Fruit fly (Drosophila melanogaster) whole organism, embryonic: ENCODE results near the gene Helz.

Source experiments
- Blimp-1 ChIP-seq: fragments of 200-800 bp; sonication (Bioruptor generic); optimal IDR thresholded peaks from 3 replicates; lab custom pipeline; 2018; ENCODE audit warnings: missing biosample characterization, missing genetic modification characterization, mild to moderate bottlenecking, moderate library complexity, missing genetic modification reagents
- CG10321 ChIP-seq: fragments of 200-800 bp; sonication (Bioruptor generic); IDR thresholded peaks from 2 replicates; pipeline ENCODE4 v1.3.6; 2022; ENCODE audit warnings: missing biosample characterization, missing genetic modification characterization
- CG11456 ChIP-seq: fragments of 200-800 bp; sonication (Bioruptor generic); IDR thresholded peaks from 3 replicates; pipeline ENCODE4 v1.3.6; 2022; ENCODE audit warnings: missing biosample characterization, missing genetic modification characterization
- CG11696 ChIP-seq: fragments of 200-800 bp; sonication (Bioruptor generic); IDR thresholded peaks from 2 replicates; pipeline ENCODE4 v1.3.6; 2022; ENCODE audit warnings: missing biosample characterization, missing genetic modification characterization
- CG12236 ChIP-seq: fragments of 200-800 bp; sonication (Bioruptor generic); optimal IDR thresholded peaks from 2 replicates; lab custom pipeline; 2016; ENCODE audit warnings: missing biosample characterization, missing genetic modification characterization
- CG12299 ChIP-seq: fragments of 200-800 bp; sonication (Bioruptor generic); optimal IDR thresholded peaks from 2 replicates; lab custom pipeline; 2018; ENCODE audit warnings: missing biosample characterization, mild to moderate bottlenecking, missing genetic modification characterization
- CG1603 ChIP-seq: fragments of 200-800 bp; sonication (Bioruptor generic); optimal IDR thresholded peaks from 2 replicates; lab custom pipeline; 2019; ENCODE audit warnings: missing biosample characterization, mild to moderate bottlenecking, missing genetic modification characterization, moderate library complexity
- CG17829 ChIP-seq: fragments of 200-800 bp; optimal IDR thresholded peaks from 2 replicates; lab custom pipeline; 2019; ENCODE audit warnings: missing biosample characterization, mild to moderate bottlenecking, missing genetic modification characterization, moderate library complexity
- CG1792 ChIP-seq: fragments of 200-800 bp; sonication (Bioruptor generic); optimal IDR thresholded peaks from 2 replicates; lab custom pipeline; 2016; ENCODE audit warnings: missing biosample characterization, missing genetic modification characterization
- CG2120 ChIP-seq: fragments of 200-800 bp; sonication (Bioruptor generic); optimal IDR thresholded peaks from 3 replicates; lab custom pipeline; 2016; ENCODE audit warnings: missing biosample characterization, missing genetic modification characterization
- CG31365 ChIP-seq: fragments of 200-800 bp; sonication (Bioruptor generic); optimal IDR thresholded peaks from 2 replicates; lab custom pipeline; 2018; ENCODE audit warnings: missing biosample characterization, mild to moderate bottlenecking, missing genetic modification characterization
- CG3726 ChIP-seq: fragments of 200-800 bp; sonication (Bioruptor generic); IDR thresholded peaks from 3 replicates; pipeline ENCODE4, ENCODE4 v1.3.6; 2022; ENCODE audit warnings: missing biosample characterization, missing genetic modification characterization
- CG3995 ChIP-seq: fragments of 200-800 bp; sonication (Bioruptor generic); optimal IDR thresholded peaks from 3 replicates; lab custom pipeline; 2016; ENCODE audit warnings: missing biosample characterization, missing genetic modification characterization
- CG4730 ChIP-seq: fragments of 200-800 bp; sonication (Bioruptor generic); IDR thresholded peaks from 2 replicates; pipeline ENCODE4 v1.3.6; 2022; ENCODE audit warnings: missing biosample characterization, missing genetic modification characterization
- CG6175 ChIP-seq: fragments of 200-800 bp; sonication (Bioruptor generic); IDR thresholded peaks from 3 replicates; pipeline ENCODE4 v1.3.6; 2022; ENCODE audit warnings: missing biosample characterization, missing genetic modification characterization
- CG6689 ChIP-seq: fragments of 200-800 bp; sonication (Bioruptor generic); IDR thresholded peaks from 2 replicates; pipeline ENCODE4 v1.3.6; 2022; ENCODE audit warnings: missing biosample characterization, missing genetic modification characterization
- CG6854 ChIP-seq: fragments of 200-800 bp; sonication (Bioruptor generic); optimal IDR thresholded peaks from 3 replicates; lab custom pipeline; 2017; ENCODE audit warnings: missing biosample characterization, mild to moderate bottlenecking, missing genetic modification characterization
- CG7556 ChIP-seq: fragments of 200-800 bp; sonication (Bioruptor generic); optimal IDR thresholded peaks from 2 replicates; lab custom pipeline; 2017; ENCODE audit warnings: missing biosample characterization, mild to moderate bottlenecking, missing genetic modification characterization
- CG8290 ChIP-seq, 3 experiments: fragments of 200-800 bp; sonication (Bioruptor generic); optimal IDR thresholded peaks; 2 replicates each; lab custom pipeline; 2016 to 2019; ENCODE audit warnings: missing biosample characterization in 3 of 3, missing genetic modification characterization in 3 of 3, mild to moderate bottlenecking in 2 of 3, moderate library complexity in 1 of 3
- CG8765 ChIP-seq: fragments of 200-800 bp; sonication (Bioruptor generic); IDR thresholded peaks from 2 replicates; pipeline ENCODE4 v1.3.6; 2022; ENCODE audit warnings: missing biosample characterization, missing genetic modification characterization
- CG9797 ChIP-seq: fragments of 200-800 bp; sonication (Bioruptor generic); optimal IDR thresholded peaks from 3 replicates; lab custom pipeline; 2018; ENCODE audit warnings: missing biosample characterization, mild to moderate bottlenecking, missing genetic modification characterization
- CG9932 ChIP-seq: fragments of 200-800 bp; sonication (Bioruptor generic); IDR thresholded peaks from 2 replicates; pipeline ENCODE4 v1.3.6; 2022; ENCODE audit warnings: missing biosample characterization, missing genetic modification characterization
- CrebB ChIP-seq: fragments of 200-800 bp; sonication (Bioruptor generic); optimal IDR thresholded peaks from 3 replicates; lab custom pipeline; 2018; ENCODE audit warnings: missing biosample characterization, mild to moderate bottlenecking, missing genetic modification characterization
- Dad ChIP-seq: fragments of 200-800 bp; sonication (Bioruptor generic); optimal IDR thresholded peaks from 3 replicates; lab custom pipeline; 2016; ENCODE audit warnings: missing biosample characterization, missing genetic modification characterization
- Dip3 ChIP-seq: fragments of 200-800 bp; sonication (Bioruptor generic); optimal IDR thresholded peaks from 3 replicates; lab custom pipeline; 2016; ENCODE audit warnings: missing biosample characterization, missing genetic modification characterization
- Ets97D ChIP-seq: fragments of 200-800 bp; sonication (Bioruptor generic); optimal IDR thresholded peaks from 3 replicates; lab custom pipeline; 2016; ENCODE audit warnings: missing biosample characterization, missing genetic modification characterization
- HLH54F ChIP-seq: fragments of 200-800 bp; sonication (Bioruptor generic); optimal IDR thresholded peaks from 3 replicates; lab custom pipeline; 2016; ENCODE audit warnings: missing biosample characterization, missing genetic modification characterization
- Hmr ChIP-seq: fragments of 200-800 bp; sonication (Bioruptor generic); optimal IDR thresholded peaks from 3 replicates; lab custom pipeline; 2017; ENCODE audit warnings: mild to moderate bottlenecking, missing biosample characterization, missing genetic modification reagents, missing genetic modification characterization
- Med ChIP-seq: fragments of 200-800 bp; sonication (Bioruptor generic); peaks from one replicate; lab custom pipeline; 2016; ENCODE audit warnings: missing biosample characterization, missing genetic modification characterization, mild to moderate bottlenecking, inconsistent platforms, moderate library complexity
- NK7.1 ChIP-seq: fragments of 200-800 bp; sonication (Bioruptor generic); optimal IDR thresholded peaks from 3 replicates; lab custom pipeline; 2016; ENCODE audit warnings: missing biosample characterization, missing genetic modification characterization
- Ssrp ChIP-seq: fragments of 200-800 bp; sonication (Bioruptor generic); optimal IDR thresholded peaks from 2 replicates; lab custom pipeline; 2018; ENCODE audit warnings: missing biosample characterization, mild to moderate bottlenecking, missing genetic modification characterization, moderate library complexity
- Xbp1 ChIP-seq: fragments of 200-800 bp; sonication (Bioruptor generic); optimal IDR thresholded peaks from 3 replicates; lab custom pipeline; 2016; ENCODE audit warnings: missing biosample characterization, mild to moderate bottlenecking, missing genetic modification characterization
- ac ChIP-seq: fragments of 200-800 bp; sonication (Bioruptor generic); optimal IDR thresholded peaks from 3 replicates; lab custom pipeline; 2017; ENCODE audit warnings: missing biosample characterization, mild to moderate bottlenecking, missing genetic modification characterization
- danr ChIP-seq: fragments of 200-800 bp; sonication (Bioruptor generic); IDR thresholded peaks from 2 replicates; pipeline ENCODE4 v1.3.6; 2022; ENCODE audit warnings: missing biosample characterization, missing genetic modification characterization
- dmrt99B ChIP-seq: fragments of 200-800 bp; sonication (Bioruptor generic); optimal IDR thresholded peaks from 2 replicates; lab custom pipeline; 2018; ENCODE audit warnings: missing biosample characterization, mild to moderate bottlenecking, missing genetic modification characterization, moderate library complexity
- gem ChIP-seq: fragments of 200-800 bp; sonication (Bioruptor generic); optimal IDR thresholded peaks from 2 replicates; lab custom pipeline; 2019; ENCODE audit warnings: missing biosample characterization, mild to moderate bottlenecking, missing genetic modification characterization, moderate library complexity
- grau ChIP-seq: fragments of 200-800 bp; optimal IDR thresholded peaks from 3 replicates; lab custom pipeline; 2019; ENCODE audit warnings: missing biosample characterization, mild to moderate bottlenecking, missing genetic modification characterization, moderate library complexity
- h ChIP-seq: fragments of >200 bp; optimal IDR thresholded peaks from 2 replicates; lab custom pipeline; 2017
- kay ChIP-seq: fragments of 200-800 bp; sonication (Bioruptor generic); optimal IDR thresholded peaks from 2 replicates; lab custom pipeline; 2016; ENCODE audit warnings: missing biosample characterization, missing genetic modification characterization
- lbe ChIP-seq: fragments of 200-800 bp; sonication (Bioruptor generic); optimal IDR thresholded peaks from 2 replicates; lab custom pipeline; 2016; ENCODE audit warnings: missing biosample characterization, mild to moderate bottlenecking, missing genetic modification characterization
- mld ChIP-seq: fragments of 200-800 bp; sonication (Bioruptor generic); IDR thresholded peaks from 3 replicates; pipeline ENCODE4 v1.3.6; 2022; ENCODE audit warnings: missing biosample characterization, missing genetic modification characterization; ENCODE audit not compliant: partially characterized antibody
- otp ChIP-seq: fragments of 200-800 bp; sonication (Bioruptor generic); IDR thresholded peaks from 3 replicates; pipeline ENCODE4, ENCODE4 v1.3.6; 2022; ENCODE audit warnings: missing biosample characterization, missing genetic modification characterization
- slp2 ChIP-seq: fragments of 200-800 bp; sonication (Bioruptor generic); optimal IDR thresholded peaks from 2 replicates; lab custom pipeline; 2016; ENCODE audit warnings: missing biosample characterization, missing genetic modification characterization
- stc ChIP-seq: fragments of 200-800 bp; sonication (Bioruptor generic); IDR thresholded peaks from 2 replicates; pipeline ENCODE4 v1.3.6; 2022; ENCODE audit warnings: missing biosample characterization, missing genetic modification characterization
- tin ChIP-seq: fragments of 200-800 bp; sonication (Bioruptor generic); optimal IDR thresholded peaks from 3 replicates; lab custom pipeline; 2016; ENCODE audit warnings: missing biosample characterization, missing genetic modification characterization
- tio ChIP-seq: fragments of 200-800 bp; sonication (Bioruptor generic); optimal IDR thresholded peaks from 2 replicates; lab custom pipeline; 2017; ENCODE audit warnings: missing biosample characterization, missing genetic modification characterization, inconsistent platforms
- trem ChIP-seq: fragments of 200-800 bp; optimal IDR thresholded peaks from 3 replicates; lab custom pipeline; 2019; ENCODE audit warnings: missing biosample characterization, mild to moderate bottlenecking, missing genetic modification characterization, moderate library complexity
- wek ChIP-seq: fragments of 200-800 bp; sonication (Bioruptor generic); optimal IDR thresholded peaks from 3 replicates; lab custom pipeline; 2018; ENCODE audit warnings: missing biosample characterization, mild to moderate bottlenecking, missing genetic modification characterization, moderate library complexity
- zen2 ChIP-seq: fragments of 200-800 bp; sonication (Bioruptor generic); IDR thresholded peaks from 3 replicates; pipeline ENCODE4 v1.3.6; 2022; ENCODE audit warnings: missing biosample characterization, missing genetic modification characterization; ENCODE audit not compliant: partially characterized antibody

The Helz gene

dm6 chr3L:14759984-14760626 lies 29.6 kb upstream of the Helz start (continued):
- TF ChIP-seq CG1792 (GFP tag; lab: Kevin White, UChicago) (peak; percentile 51), HLH54F (GFP tag; lab: Kevin White, UChicago) (peak; percentile 30), mld (GFP tag; lab: Robert Waterston, UW) (0 out of 3 replicates have a peak, but pooled peaks have one; percentile 55), Dad (GFP tag; lab: Kevin White, UChicago) (peak; percentile 42), CG12236 (GFP tag; lab: Kevin White, UChicago) (peak; percentile 22), CG8290 (GFP tag; optimal IDR thresholded peaks at IDR 0.05; lab: Kevin White, UChicago) (peak; percentile 2), CG8290 (tag; optimal IDR thresholded peaks at IDR 0.05; lab: Kevin White, UChicago) (peak in 1 of 2 experiments; percentile 64), NK7.1 (GFP tag; lab: Kevin White, UChicago) (peak; percentile 30), CG12299 (tag; lab: Kevin White, UChicago) (peak; percentile 50), Med (GFP tag; lab: Kevin White, UChicago) (peak; percentile 94), stc (GFP tag; lab: Robert Waterston, UW) (peak; percentile 73), CG31365 (tag; lab: Kevin White, UChicago) (no peak), tin (GFP tag; lab: Kevin White, UChicago) (peak; percentile 50), Ssrp (tag; lab: Kevin White, UChicago) (peak; percentile 63), CG11456 (GFP tag; lab: Robert Waterston, UW) (peak; percentile 76; the same call in 2 of the 3 replicates), wek (no peak), danr (GFP tag; lab: Robert Waterston, UW) (no peak), CG9797 (GFP tag; lab: Kevin White, UChicago) (peak; percentile 12), grau (tag; lab: Kevin White, UChicago) (peak; percentile 67), CG8765 (0 out of 2 replicates have a peak, but pooled peaks have one; percentile 6), CG6854 (GFP tag; lab: Kevin White, UChicago) (peak; percentile 64), CG1603 (tag; lab: Kevin White, UChicago) (peak; percentile 74), lbe (GFP tag; lab: Kevin White, UChicago) (no peak), otp (GFP tag; lab: Robert Waterston, UW) (peak; percentile 33; the same call in 2 of the 3 replicates), CG9932 (GFP tag; lab: Robert Waterston, UW) (peak; percentile 66), CG10321 (0 out of 2 replicates have a peak, but pooled peaks have one; percentile 42), CG7556 (GFP tag; lab: Kevin White, UChicago) (peak; percentile 47), trem (tag; lab: Kevin White, UChicago) (peak; percentile 7), Ets97D (GFP tag; lab: Kevin White, UChicago) (no peak), CG3726 (GFP tag; lab: Robert Waterston, UW) (no peak), CG11696 (GFP tag; lab: Robert Waterston, UW) (peak; percentile 14; the same call in 1 of the 2 replicates), CrebB (tag; lab: Kevin White, UChicago) (no peak), Xbp1 (GFP tag; lab: Kevin White, UChicago) (peak; percentile 80), Dip3 (GFP tag; lab: Kevin White, UChicago) (peak; percentile 51), zen2 (GFP tag; lab: Robert Waterston, UW) (no peak), dmrt99B (tag; lab: Kevin White, UChicago) (peak; percentile 80), gem (tag; lab: Kevin White, UChicago) (peak; percentile 88), Hmr (GFP tag; lab: Kevin White, UChicago) (peak; percentile 72), h (lab: Kevin White, UChicago) (no peak), tio (GFP tag; lab: Kevin White, UChicago) (peak; percentile 69), CG6689 (GFP tag; lab: Robert Waterston, UW) (peak; percentile 52), kay (GFP tag; lab: Kevin White, UChicago) (peak; percentile 59), CG4730 (GFP tag; lab: Robert Waterston, UW) (peak; percentile 36; the same call in 1 of the 2 replicates), slp2 (GFP tag; lab: Kevin White, UChicago) (peak; percentile 58), CG17829 (tag; lab: Kevin White, UChicago) (peak; percentile 38), CG6175 (GFP tag; lab: Robert Waterston, UW) (no peak), Blimp-1 (GFP tag; lab: Kevin White, UChicago) (peak; percentile 75), CG3995 (GFP tag; lab: Kevin White, UChicago) (peak; percentile 68), ac (GFP tag; lab: Kevin White, UChicago) (no peak), CG2120 (GFP tag; lab: Kevin White, UChicago) (peak; percentile 83)
